Fruit fly (Drosophila melanogaster) whole organism, wandering third instar larva: ENCODE data around the gene OXA1L.

Source experiments
- Mio ChIP-seq: sonication (Bioruptor generic); optimal IDR thresholded peaks from 2 replicates; lab custom pipeline; 2016; ENCODE audit warnings: missing biosample characterization, missing genetic modification characterization
- N ChIP-seq: fragments of >200 bp; optimal IDR thresholded peaks from 2 replicates; lab custom pipeline; 2018; ENCODE audit warnings: missing biosample characterization, missing external identifiers, missing genetic modification characterization
- br ChIP-seq: fragments of 200-800 bp; sonication (Bioruptor generic); optimal IDR thresholded peaks from 2 replicates; lab custom pipeline; 2016; ENCODE audit warnings: missing biosample characterization, missing genetic modification characterization
- foxo ChIP-seq, 2 experiments: fragments of 200-800 bp; sonication (Bioruptor generic); optimal IDR thresholded peaks; 2 replicates in 1 of 2; 3 replicates in 1 of 2; lab custom pipeline; 2016 to 2017; ENCODE audit warnings: missing biosample characterization in 2 of 2, missing genetic modification characterization in 2 of 2
- h ChIP-seq: fragments of 200-800 bp; sonication (Bioruptor generic); optimal IDR thresholded peaks from 3 replicates; lab custom pipeline; 2016; ENCODE audit warnings: missing biosample characterization, mild to moderate bottlenecking, missing genetic modification characterization
- lola ChIP-seq: fragments of >200 bp; optimal IDR thresholded peaks from 2 replicates; lab custom pipeline; 2017; ENCODE audit warnings: missing biosample characterization, missing genetic modification characterization
- pan ChIP-seq: fragments of >200 bp; optimal IDR thresholded peaks from 2 replicates; lab custom pipeline; 2017
- rgr ChIP-seq: fragments of 200-800 bp; sonication (Bioruptor generic); optimal IDR thresholded peaks from 3 replicates; lab custom pipeline; 2016; ENCODE audit warnings: missing biosample characterization, mild to moderate bottlenecking, missing genetic modification characterization

- TF ChIP-seq Mio (no peak), pan (no peak), lola (GFP tag; lab: Kevin White, UChicago) (no peak), foxo (GFP tag; optimal IDR thresholded peaks at IDR 0.05; lab: Kevin White, UChicago) (peak in 1 of 2 experiments; percentile 63), h (GFP tag; lab: Kevin White, UChicago) (peak; percentile 63), br (GFP tag; lab: Kevin White, UChicago) (peak; percentile 48), rgr (GFP tag; lab: Kevin White, UChicago) (peak; percentile 38), N (GFP tag; lab: Kevin White, UChicago) (no peak)
These were observed 12.8 kb upstream of the OXA1L start, which contains the start of gene Aps for dm6 chr3L:10899087-10899511.
